Fruit fly (Drosophila melanogaster) whole organism, prepupa: Measurements from ENCODE around the gene Aef1.
A peak's percentile ranks its signal among the peaks of the same experiment; 100 is the strongest.

Source experiments
- Blimp-1 ChIP-seq: fragments of 200-800 bp; sonication (Bioruptor generic); optimal IDR thresholded peaks from 3 replicates; lab custom pipeline; 2017; ENCODE audit warnings: missing biosample characterization, missing genetic modification characterization, mild to moderate bottlenecking, moderate library complexity, missing genetic modification reagents
- CG10669 ChIP-seq: fragments of 200-800 bp; sonication (Bioruptor generic); optimal IDR thresholded peaks from 3 replicates; lab custom pipeline; 2018; ENCODE audit warnings: missing biosample characterization, mild to moderate bottlenecking, missing genetic modification characterization, moderate library complexity
- CG11294 ChIP-seq: fragments of 200-800 bp; sonication (Bioruptor generic); IDR thresholded peaks from 2 replicates; pipeline ENCODE4 v1.3.6; 2022; ENCODE audit warnings: missing biosample characterization, missing genetic modification characterization
- CG11762 ChIP-seq: fragments of 200-800 bp; sonication (Bioruptor generic); optimal IDR thresholded peaks from 3 replicates; lab custom pipeline; 2016; ENCODE audit warnings: missing biosample characterization, missing genetic modification characterization; ENCODE audit not compliant: insufficient read depth
- CG11902 ChIP-seq: fragments of 200-800 bp; sonication (Bioruptor generic); optimal IDR thresholded peaks from 3 replicates; lab custom pipeline; 2016; ENCODE audit warnings: missing biosample characterization, missing genetic modification characterization
- CG15336 ChIP-seq: fragments of 200-800 bp; sonication (Bioruptor generic); IDR thresholded peaks from 2 replicates; pipeline ENCODE4 v1.3.6; 2022; ENCODE audit warnings: missing biosample characterization, missing genetic modification characterization
- CG31627 ChIP-seq: fragments of 200-800 bp; sonication (Bioruptor generic); optimal IDR thresholded peaks from 3 replicates; lab custom pipeline; 2016; ENCODE audit warnings: missing biosample characterization, missing genetic modification characterization
- CG32006 ChIP-seq: fragments of 200-800 bp; sonication (Bioruptor generic); optimal IDR thresholded peaks from 3 replicates; lab custom pipeline; 2017; ENCODE audit warnings: missing biosample characterization, mild to moderate bottlenecking, missing genetic modification characterization
- CG34406 ChIP-seq: fragments of 200-800 bp; sonication (Bioruptor generic); optimal IDR thresholded peaks from 3 replicates; lab custom pipeline; 2016; ENCODE audit warnings: missing biosample characterization, missing genetic modification characterization
- CG4318 ChIP-seq: fragments of 200-800 bp; sonication (Bioruptor generic); optimal IDR thresholded peaks from 3 replicates; lab custom pipeline; 2017; ENCODE audit warnings: missing biosample characterization, mild to moderate bottlenecking, missing genetic modification characterization
- CG6163 ChIP-seq: fragments of 200-800 bp; sonication (Bioruptor generic); IDR thresholded peaks from 3 replicates; pipeline ENCODE4 v1.3.6; 2022; ENCODE audit warnings: missing biosample characterization, missing genetic modification characterization
- CG6276 ChIP-seq: fragments of 200-800 bp; sonication (Bioruptor generic); optimal IDR thresholded peaks from 2 replicates; lab custom pipeline; 2017; ENCODE audit warnings: missing biosample characterization, mild to moderate bottlenecking, missing genetic modification characterization
- CG6792 ChIP-seq: fragments of 200-800 bp; sonication (Bioruptor generic); optimal IDR thresholded peaks from 3 replicates; lab custom pipeline; 2016; ENCODE audit warnings: missing biosample characterization, missing genetic modification characterization
- CG6854 ChIP-seq: fragments of 200-800 bp; sonication (Bioruptor generic); optimal IDR thresholded peaks from 2 replicates; lab custom pipeline; 2017; ENCODE audit warnings: missing biosample characterization, mild to moderate bottlenecking, missing genetic modification characterization
- CG8119 ChIP-seq: fragments of 200-800 bp; sonication (Bioruptor generic); IDR thresholded peaks from 3 replicates; pipeline ENCODE4 v1.3.6; 2022; ENCODE audit warnings: missing biosample characterization, missing genetic modification characterization
- CG8319 ChIP-seq: fragments of 200-800 bp; sonication (Bioruptor generic); optimal IDR thresholded peaks from 3 replicates; lab custom pipeline; 2016; ENCODE audit warnings: missing biosample characterization, missing genetic modification characterization
- CG8632 ChIP-seq: fragments of 200-800 bp; sonication (Bioruptor generic); optimal IDR thresholded peaks from 3 replicates; lab custom pipeline; 2016; ENCODE audit warnings: missing biosample characterization, missing genetic modification characterization
- CG9139 ChIP-seq: fragments of 200-800 bp; sonication (Bioruptor generic); optimal IDR thresholded peaks from 3 replicates; lab custom pipeline; 2017; ENCODE audit warnings: missing biosample characterization, mild to moderate bottlenecking, missing genetic modification characterization
- Eip78C ChIP-seq: fragments of 200-800 bp; sonication (Bioruptor generic); peaks from one replicate; lab custom pipeline; 2016; ENCODE audit warnings: missing biosample characterization, missing genetic modification characterization
- Eip93F ChIP-seq: fragments of 200-800 bp; sonication (Bioruptor generic); optimal IDR thresholded peaks from 2 replicates; lab custom pipeline; 2016; ENCODE audit warnings: missing biosample characterization, mild to moderate bottlenecking, missing genetic modification characterization
- Gug ChIP-seq: fragments of 200-800 bp; sonication (Bioruptor generic); IDR thresholded peaks from 2 replicates; pipeline ENCODE4 v1.3.6; 2022; ENCODE audit warnings: missing biosample characterization, missing genetic modification characterization
- Hr39 ChIP-seq: fragments of 200-800 bp; sonication (Bioruptor generic); optimal IDR thresholded peaks from 2 replicates; lab custom pipeline; 2016; ENCODE audit warnings: missing biosample characterization, missing genetic modification characterization
- Hr4 ChIP-seq: fragments of 200-800 bp; sonication (Bioruptor generic); optimal IDR thresholded peaks from 3 replicates; lab custom pipeline; 2016; ENCODE audit warnings: missing biosample characterization, missing genetic modification characterization
- Met ChIP-seq: fragments of 200-800 bp; sonication (Bioruptor generic); optimal IDR thresholded peaks from 3 replicates; lab custom pipeline; 2016; ENCODE audit warnings: missing biosample characterization, missing genetic modification characterization
- OdsH ChIP-seq: fragments of 200-800 bp; sonication (Bioruptor generic); optimal IDR thresholded peaks from 3 replicates; lab custom pipeline; 2016; ENCODE audit warnings: missing biosample characterization, missing genetic modification characterization
- Smox ChIP-seq: fragments of 200-800 bp; sonication (Bioruptor generic); optimal IDR thresholded peaks from 3 replicates; lab custom pipeline; 2016; ENCODE audit warnings: missing biosample characterization, missing genetic modification characterization
- Sox102F ChIP-seq: fragments of 200-800 bp; sonication (Bioruptor generic); optimal IDR thresholded peaks from 2 replicates; lab custom pipeline; 2016; ENCODE audit warnings: missing biosample characterization, mild to moderate bottlenecking, missing genetic modification characterization
- Sox14 ChIP-seq: fragments of 200-800 bp; sonication (Bioruptor generic); optimal IDR thresholded peaks from 3 replicates; lab custom pipeline; 2016; ENCODE audit warnings: missing biosample characterization, missing genetic modification characterization
- achi ChIP-seq: fragments of 200-800 bp; sonication (Bioruptor generic); optimal IDR thresholded peaks from 3 replicates; lab custom pipeline; 2016; ENCODE audit warnings: missing biosample characterization, missing genetic modification characterization
- cyc ChIP-seq: fragments of 200-800 bp; sonication (Bioruptor generic); optimal IDR thresholded peaks from 3 replicates; lab custom pipeline; 2016; ENCODE audit warnings: missing biosample characterization, missing genetic modification characterization
- dac ChIP-seq: fragments of 200-800 bp; sonication (Bioruptor generic); optimal IDR thresholded peaks from 2 replicates; lab custom pipeline; 2017; ENCODE audit warnings: missing biosample characterization, mild to moderate bottlenecking, missing genetic modification characterization
- eg ChIP-seq: fragments of 200-800 bp; sonication (Bioruptor generic); IDR thresholded peaks from 3 replicates; pipeline ENCODE4 v1.3.6; 2022; ENCODE audit warnings: missing biosample characterization, missing genetic modification characterization
- esn ChIP-seq: fragments of 200-800 bp; sonication (Bioruptor generic); optimal IDR thresholded peaks from 2 replicates; lab custom pipeline; 2016; ENCODE audit warnings: missing biosample characterization, mild to moderate bottlenecking, missing genetic modification characterization, moderate library complexity
- fd85E ChIP-seq: fragments of 200-800 bp; sonication (Bioruptor generic); optimal IDR thresholded peaks from 3 replicates; lab custom pipeline; 2016; ENCODE audit warnings: missing biosample characterization, missing genetic modification characterization
- fkh ChIP-seq: fragments of 200-800 bp; sonication (Bioruptor generic); optimal IDR thresholded peaks from 3 replicates; lab custom pipeline; 2017; ENCODE audit warnings: missing biosample characterization, mild to moderate bottlenecking, missing genetic modification characterization, moderate library complexity
- lz ChIP-seq: fragments of 200-800 bp; sonication (Bioruptor generic); optimal IDR thresholded peaks from 3 replicates; lab custom pipeline; 2016; ENCODE audit warnings: missing biosample characterization, missing genetic modification characterization
- net ChIP-seq: fragments of 200-800 bp; sonication (Bioruptor generic); optimal IDR thresholded peaks from 3 replicates; lab custom pipeline; 2016; ENCODE audit warnings: missing biosample characterization, missing genetic modification characterization
- pdm3 ChIP-seq: fragments of 200-800 bp; sonication (Bioruptor generic); optimal IDR thresholded peaks from 3 replicates; lab custom pipeline; 2016; ENCODE audit warnings: missing biosample characterization, missing genetic modification characterization
- spab ChIP-seq: fragments of 200-800 bp; sonication (Bioruptor generic); optimal IDR thresholded peaks from 2 replicates; lab custom pipeline; 2017; ENCODE audit warnings: missing biosample characterization, mild to moderate bottlenecking, missing genetic modification characterization, missing genetic modification reagents
- svp ChIP-seq: fragments of 200-800 bp; sonication (Bioruptor generic); peaks from one replicate; lab custom pipeline; 2016; ENCODE audit warnings: missing biosample characterization, missing genetic modification characterization
- topi ChIP-seq: fragments of 200-800 bp; sonication (Bioruptor generic); optimal IDR thresholded peaks from 3 replicates; lab custom pipeline; 2016; ENCODE audit warnings: missing biosample characterization, missing genetic modification characterization
- vri ChIP-seq: fragments of 200-800 bp; sonication (Bioruptor generic); optimal IDR thresholded peaks from 3 replicates; lab custom pipeline; 2016; ENCODE audit warnings: missing biosample characterization, mild to moderate bottlenecking, missing genetic modification characterization

The Aef1 gene

DNA sequence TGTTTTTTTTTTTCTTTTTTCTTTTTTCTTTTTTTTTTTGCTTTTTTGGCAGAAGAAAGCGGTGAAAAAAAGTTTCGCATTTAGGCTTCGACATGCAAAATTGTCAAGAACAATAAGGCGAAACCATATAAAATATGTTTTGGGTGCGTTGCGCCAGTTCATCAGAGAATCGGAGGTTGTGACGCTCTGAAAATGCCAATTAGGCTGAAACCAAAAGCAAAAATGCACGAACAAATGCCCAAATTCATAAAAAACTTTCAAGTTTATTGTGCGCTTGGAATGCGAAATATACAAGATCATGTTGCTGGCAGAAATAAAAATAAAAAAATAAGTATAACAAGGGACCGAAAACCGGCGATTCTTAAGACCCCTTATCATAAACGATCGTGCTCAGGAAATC lies 43.5 kb upstream of the Aef1 start:
- TF ChIP-seq CG31627 (GFP tag; lab: Kevin White, UChicago) = peak; percentile 1
- TF ChIP-seq Met (GFP tag; lab: Kevin White, UChicago) = peak; percentile 24
- TF ChIP-seq Sox102F (GFP tag; lab: Kevin White, UChicago) = peak; percentile 45
- TF ChIP-seq svp = peak; percentile 58
- peak; percentile 26 for TF ChIP-seq Eip78C
- no peak for TF ChIP-seq fkh (GFP tag; lab: Kevin White, UChicago)
- TF ChIP-seq CG10669 (GFP tag; lab: Kevin White, UChicago) = no peak
- TF ChIP-seq vri (GFP tag; lab: Kevin White, UChicago) = no peak
- TF ChIP-seq Blimp-1 (GFP tag; lab: Kevin White, UChicago) = no peak
- TF ChIP-seq esn = peak; percentile 0
- TF ChIP-seq CG15336 (GFP tag; lab: Robert Waterston, UW) = no peak
- no peak for TF ChIP-seq CG8119
- peak; percentile 20 for TF ChIP-seq Hr39 (GFP tag; lab: Kevin White, UChicago)
- peak; percentile 2 for TF ChIP-seq CG34406 (GFP tag; lab: Kevin White, UChicago)
- TF ChIP-seq CG8632 (GFP tag; lab: Kevin White, UChicago) = no peak
- TF ChIP-seq achi = no peak
- TF ChIP-seq, all 60 proteins: peak for 8

DNA sequence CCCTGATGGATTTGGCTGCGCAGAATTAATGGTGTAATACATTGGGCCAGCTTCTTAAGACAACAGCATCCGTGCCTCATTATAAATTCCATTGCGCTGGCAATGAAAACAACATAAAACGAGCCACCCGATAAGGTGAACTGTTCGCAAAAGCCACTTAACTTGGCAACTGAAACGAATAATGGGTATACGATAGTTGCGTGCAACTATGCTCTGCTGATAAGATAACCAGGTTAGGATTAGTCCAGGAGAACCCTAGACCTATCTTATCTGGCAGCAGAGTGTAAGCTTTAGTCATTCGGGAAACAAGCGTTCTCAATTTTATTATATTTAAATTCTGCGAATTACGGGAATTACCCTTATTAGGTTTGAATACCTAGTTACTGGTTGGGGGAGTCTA lies 42.8 kb upstream of the Aef1 start:
- TF ChIP-seq CG4318 (GFP tag; lab: Kevin White, UChicago) = no peak
- TF ChIP-seq topi = no peak
- TF ChIP-seq Hr4 (GFP tag; lab: Kevin White, UChicago) = no peak
- TF ChIP-seq CG6276 (GFP tag; lab: Kevin White, UChicago) = no peak
- no peak for TF ChIP-seq Smox (GFP tag; lab: Kevin White, UChicago)
- no peak for TF ChIP-seq CG8319 (GFP tag; lab: Kevin White, UChicago)
- TF ChIP-seq CG9139 (GFP tag; lab: Kevin White, UChicago) = no peak
- no peak for TF ChIP-seq Eip93F (GFP tag; lab: Kevin White, UChicago)
- no peak for TF ChIP-seq CG6854 (GFP tag; lab: Kevin White, UChicago)
- TF ChIP-seq Sox14 (GFP tag; lab: Kevin White, UChicago) = no peak
- no peak for TF ChIP-seq Hr39 (GFP tag; lab: Kevin White, UChicago)
- TF ChIP-seq esn = no peak
- no peak for TF ChIP-seq CG8632 (GFP tag; lab: Kevin White, UChicago)
- no peak for TF ChIP-seq CG11294 (GFP tag; lab: Robert Waterston, UW)
- TF ChIP-seq pdm3 (GFP tag; lab: Kevin White, UChicago) = no peak
- TF ChIP-seq fd85E = no peak
- no peak for TF ChIP-seq vri (GFP tag; lab: Kevin White, UChicago)
- no peak for TF ChIP-seq spab (GFP tag; lab: Kevin White, UChicago)

DNA sequence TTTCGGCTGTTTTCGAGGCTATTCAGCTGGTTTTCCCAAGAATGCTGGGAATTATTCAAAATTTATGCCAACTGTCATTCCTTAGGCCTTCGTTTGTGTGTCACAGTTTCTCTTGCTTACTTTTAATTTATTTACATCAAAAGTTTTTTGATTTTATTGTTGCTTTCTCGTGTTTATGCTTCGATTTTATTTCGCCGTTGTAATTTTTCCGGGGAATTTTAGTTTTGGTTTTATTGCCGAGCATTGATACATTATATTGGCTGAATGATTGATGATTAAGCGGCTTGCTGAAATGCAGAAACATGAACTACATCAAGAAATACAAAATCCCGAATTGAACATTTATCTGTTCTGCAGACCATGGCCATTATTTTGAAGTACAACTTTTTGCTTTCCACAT lies 35.1 kb upstream of the Aef1 start:
- no peak for TF ChIP-seq CG11902 (GFP tag; lab: Kevin White, UChicago)
- TF ChIP-seq CG11762 (GFP tag; lab: Kevin White, UChicago) = no peak
- TF ChIP-seq Blimp-1 (GFP tag; lab: Kevin White, UChicago) = no peak
- no peak for TF ChIP-seq CG9139 (GFP tag; lab: Kevin White, UChicago)
- no peak for TF ChIP-seq CG31627 (GFP tag; lab: Kevin White, UChicago)

DNA sequence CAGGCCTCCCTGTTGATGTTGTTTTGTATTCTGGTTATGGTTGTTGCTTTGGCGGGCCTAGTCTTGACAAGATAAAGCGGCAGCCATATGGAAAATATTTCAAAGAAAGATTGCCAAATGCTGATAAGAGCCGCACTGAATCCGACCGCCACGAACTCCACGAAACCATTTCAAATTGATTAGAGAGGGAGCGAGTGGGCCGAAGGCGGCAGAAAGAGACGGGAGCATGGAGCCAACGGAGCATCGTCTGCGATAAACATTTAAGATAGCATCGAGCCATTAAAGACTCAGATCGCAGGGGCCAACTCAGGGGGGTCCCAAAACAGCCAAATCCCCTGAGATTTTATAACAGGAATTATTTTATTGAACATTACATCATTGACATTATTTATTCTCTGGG lies 33.0 kb upstream of the Aef1 start:
- TF ChIP-seq CG6792 (GFP tag; lab: Kevin White, UChicago) = no peak
- TF ChIP-seq CG32006 (GFP tag; lab: Kevin White, UChicago) = peak; percentile 35

DNA sequence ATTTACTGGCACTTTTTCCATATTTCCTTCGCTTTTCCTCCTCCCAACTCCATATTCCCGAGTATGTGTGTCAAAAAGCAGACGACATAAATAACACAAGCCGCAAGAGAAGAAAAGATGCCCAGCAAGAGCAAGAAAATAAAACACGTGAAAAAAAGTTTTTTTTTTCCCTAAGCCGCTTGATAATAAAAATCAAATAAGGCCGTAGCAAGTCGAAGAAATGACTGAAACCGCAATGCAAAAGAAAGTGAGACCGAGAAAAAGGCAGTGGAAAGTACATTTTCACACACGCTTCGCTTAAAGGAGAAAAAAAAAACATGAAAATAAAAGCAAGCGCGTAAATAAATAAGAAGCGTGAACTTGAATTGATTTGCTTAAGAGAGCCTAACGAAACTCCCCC lies 30.7 kb upstream of the Aef1 start:
- no peak for TF ChIP-seq CG34406 (GFP tag; lab: Kevin White, UChicago)
- no peak for TF ChIP-seq fkh (GFP tag; lab: Kevin White, UChicago)
- TF ChIP-seq CG10669 (GFP tag; lab: Kevin White, UChicago) = no peak
- no peak for TF ChIP-seq eg (GFP tag; lab: Robert Waterston, UW)
- no peak for TF ChIP-seq Met (GFP tag; lab: Kevin White, UChicago)
- no peak for TF ChIP-seq pdm3 (GFP tag; lab: Kevin White, UChicago)
- no peak for TF ChIP-seq OdsH (GFP tag; lab: Kevin White, UChicago)
- TF ChIP-seq CG4318 (GFP tag; lab: Kevin White, UChicago) = no peak
- TF ChIP-seq Sox14 (GFP tag; lab: Kevin White, UChicago) = no peak
- no peak for TF ChIP-seq net (GFP tag; lab: Kevin White, UChicago)
- no peak for TF ChIP-seq Eip93F (GFP tag; lab: Kevin White, UChicago)
- no peak for TF ChIP-seq CG9139 (GFP tag; lab: Kevin White, UChicago)
- TF ChIP-seq dac (GFP tag; lab: Kevin White, UChicago) = no peak
- no peak for TF ChIP-seq lz (GFP tag; lab: Kevin White, UChicago)
- no peak for TF ChIP-seq svp
- TF ChIP-seq Hr4 (GFP tag; lab: Kevin White, UChicago) = no peak
- no peak for TF ChIP-seq cyc (GFP tag; lab: Kevin White, UChicago)
- no peak for TF ChIP-seq Gug (GFP tag; lab: Robert Waterston, UW)
- TF ChIP-seq CG6163 (GFP tag; lab: Robert Waterston, UW) = no peak
